Worm (Caenorhabditis elegans) whole organism, L2 larva: Measurements from ENCODE around the gene mrpl-16.

Experiments
- ama-1 ChIP-seq: fragments of 150-350 bp; optimal IDR thresholded peaks from 2 replicates; lab custom pipeline; 2018; ENCODE audit warnings: inconsistent platforms
- lin-39 ChIP-seq: fragments of 150-350 bp; optimal IDR thresholded peaks from 2 replicates; lab custom pipeline; 2014; ENCODE audit warnings: missing biosample characterization, missing genetic modification reagents, missing genetic modification characterization
- mab-5 ChIP-seq: fragments of 150-350 bp; optimal IDR thresholded peaks from 2 replicates; lab custom pipeline; 2014; ENCODE audit warnings: missing biosample characterization, missing genetic modification characterization
- nhr-12 ChIP-seq: fragments of 150-350 bp; optimal IDR thresholded peaks from 2 replicates; lab custom pipeline; 2014; ENCODE audit warnings: missing biosample characterization, missing genetic modification characterization
- snpc-4 ChIP-seq: fragments of 150-350 bp; optimal IDR thresholded peaks from 2 replicates; lab custom pipeline; 2014; ENCODE audit warnings: missing biosample characterization, missing genetic modification characterization
- ztf-11 ChIP-seq: sonication (generic microtip); optimal IDR thresholded peaks from 2 replicates; lab custom pipeline; 2017; ENCODE audit warnings: missing biosample characterization, missing genetic modification characterization

- TF ChIP-seq nhr-12 (tag; lab: Kevin White, UChicago) (no peak), lin-39 (tag; lab: Kevin White, UChicago) (no peak), ztf-11 (no peak), ama-1 (lab: Kevin White, UChicago) (no peak), mab-5 (tag; lab: Kevin White, UChicago) (no peak), snpc-4 (no peak)
These were observed 32.3 kb upstream of the mrpl-16 start, which contains the start of gene srg-13 for ce11 chrIII:4671949-4672348.
